Worm (Caenorhabditis elegans) whole organism, mixed stage, embryonic: ENCODE measurements around the gene W03F9.4.

Experiments used
- blmp-1 ChIP-seq: fragments of 150-350 bp; optimal IDR thresholded peaks from 2 replicates; lab custom pipeline; 2014; ENCODE audit warnings: missing biosample characterization, missing genetic modification characterization
- ces-1 ChIP-seq: fragments of 150-350 bp; optimal IDR thresholded peaks from 2 replicates; lab custom pipeline; 2014; ENCODE audit warnings: missing biosample characterization, missing genetic modification reagents, missing genetic modification characterization
- elt-1 ChIP-seq: sonication (generic microtip); optimal IDR thresholded peaks from 2 replicates; lab custom pipeline; 2017; ENCODE audit warnings: missing genetic modification characterization, mild to moderate bottlenecking, missing compliant biosample characterization, antibody characterized with exemption, moderate library complexity, borderline replicate concordance; ENCODE audit not compliant: insufficient read depth
- elt-3 ChIP-seq: fragments of 150-350 bp; optimal IDR thresholded peaks from 2 replicates; lab custom pipeline; 2014; ENCODE audit warnings: missing biosample characterization, missing genetic modification characterization
- lin-13 ChIP-seq: fragments of 150-350 bp; optimal IDR thresholded peaks from 2 replicates; lab custom pipeline; 2014; ENCODE audit warnings: missing biosample characterization, missing genetic modification characterization
- lsy-2 ChIP-seq: fragments of 150-350 bp; optimal IDR thresholded peaks from 2 replicates; lab custom pipeline; 2014; ENCODE audit warnings: missing biosample characterization, missing genetic modification characterization
- mep-1 ChIP-seq: fragments of 150-350 bp; optimal IDR thresholded peaks from 2 replicates; lab custom pipeline; 2017; ENCODE audit warnings: missing biosample characterization, missing genetic modification reagents, missing genetic modification characterization, inconsistent platforms
- nhr-12 ChIP-seq: fragments of 150-350 bp; optimal IDR thresholded peaks from 2 replicates; lab custom pipeline; 2014; ENCODE audit warnings: missing biosample characterization, missing genetic modification characterization
- nhr-28 ChIP-seq: fragments of 150-350 bp; optimal IDR thresholded peaks from 2 replicates; lab custom pipeline; 2014; ENCODE audit warnings: missing biosample characterization, missing genetic modification characterization
- nhr-76 ChIP-seq: sonication (generic microtip); optimal IDR thresholded peaks from 2 replicates; lab custom pipeline; 2017; ENCODE audit warnings: missing biosample characterization, missing genetic modification characterization
- pha-4 ChIP-seq: fragments of 150-350 bp; optimal IDR thresholded peaks from 2 replicates; lab custom pipeline; 2018; ENCODE audit warnings: missing biosample characterization, missing genetic modification reagents, missing genetic modification characterization
- sem-2 ChIP-seq: fragments of 200-800 bp; sonication (Bioruptor generic); optimal IDR thresholded peaks from 2 replicates; lab custom pipeline; 2018; ENCODE audit warnings: mild to moderate bottlenecking, missing genetic modification characterization, missing compliant biosample characterization
- snpc-4 ChIP-seq: fragments of 150-350 bp; optimal IDR thresholded peaks from 2 replicates; lab custom pipeline; 2014; ENCODE audit warnings: missing biosample characterization, missing genetic modification characterization
- ztf-11 ChIP-seq: fragments of 150-350 bp; optimal IDR thresholded peaks from 2 replicates; lab custom pipeline; 2014; ENCODE audit warnings: missing biosample characterization, missing genetic modification characterization

DNA sequence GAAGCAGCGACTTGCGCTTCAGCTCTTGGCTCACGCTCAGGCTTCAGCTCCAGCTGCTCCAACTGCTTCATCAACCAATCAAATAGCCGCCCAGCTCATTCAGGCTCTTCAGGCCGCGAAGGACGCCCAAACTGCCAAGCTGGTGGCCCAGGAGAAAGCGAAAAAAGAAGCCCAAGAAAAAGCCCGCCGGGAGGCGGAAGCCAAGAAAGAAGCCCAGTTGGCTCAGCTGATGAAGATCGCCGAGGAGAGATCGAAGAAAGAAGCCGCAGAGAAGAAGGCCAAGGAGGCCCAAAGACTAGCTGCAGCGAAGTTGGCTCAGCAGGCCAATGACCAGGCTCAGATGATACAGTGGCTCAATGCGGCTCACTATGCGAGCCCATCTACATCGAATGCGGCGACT, 34.9 kb downstream of the W03F9.4 start:
- TF ChIP-seq lsy-2 (tag; lab: Kevin White, UChicago) (no peak), lin-13 (tag; lab: Kevin White, UChicago) (no peak), ces-1 (GFP tag; lab: Kevin White, UChicago) (no peak), nhr-28 (tag; lab: Kevin White, UChicago) (no peak), ztf-11 (tag; lab: Kevin White, UChicago) (no peak), nhr-12 (no peak), pha-4 (tag; lab: Kevin White, UChicago) (no peak), mep-1 (tag; lab: Kevin White, UChicago) (no peak), sem-2 (GFP tag; lab: Kevin White, UChicago) (no peak), snpc-4 (tag; lab: Kevin White, UChicago) (no peak), nhr-76 (tag; lab: Kevin White, UChicago) (no peak), blmp-1 (no peak), elt-1 (tag; lab: Kevin White, UChicago) (no peak), elt-3 (tag; lab: Kevin White, UChicago) (no peak)
